Fruit fly (Drosophila melanogaster): ENCODE measurements around the gene fd3F.
A peak's percentile ranks its signal among the peaks of the same experiment; 100 is the strongest.

The fd3F gene

dm6 chrX:3774277-3774676 lies 27.8 kb upstream of the fd3F start (continued):
- TF ChIP-seq Drgx (GFP tag; IDR thresholded peaks at IDR 0.05) (peak; percentile 96), mam (GFP tag; optimal IDR thresholded peaks at IDR 0.05) (peak; percentile 97), HLH3B (GFP tag; IDR thresholded peaks at IDR 0.05) (peak; percentile 90), ci (GFP tag; IDR thresholded peaks at IDR 0.05) (peak; percentile 90), CG9797 (GFP tag; optimal IDR thresholded peaks at IDR 0.05) (no peak), H2.0 (GFP tag; IDR thresholded peaks at IDR 0.05) (peak; percentile 92), Mes4 (GFP tag; optimal IDR thresholded peaks at IDR 0.05) (peak; percentile 69), sc (optimal IDR thresholded peaks at IDR 0.05) (no peak), sc (GFP tag; optimal IDR thresholded peaks at IDR 0.05) (peak; percentile 34), CG10654 (GFP tag; optimal IDR thresholded peaks at IDR 0.05) (peak; percentile 77), Nf-YA (GFP tag; IDR thresholded peaks at IDR 0.05) (peak; percentile 61), oc (tag; optimal IDR thresholded peaks at IDR 0.05) (peak; percentile 67), CG5245 (GFP tag; optimal IDR thresholded peaks at IDR 0.05) (peak; percentile 76), dmrt99B (tag; optimal IDR thresholded peaks at IDR 0.05) (peak; percentile 93), lbe (GFP tag; optimal IDR thresholded peaks at IDR 0.05) (peak; percentile 73), knrl (GFP tag; IDR thresholded peaks at IDR 0.05; ENCODE audit: partially characterized antibody) (no peak), CG13775 (GFP tag; optimal IDR thresholded peaks at IDR 0.05) (peak; percentile 80), ttk (GFP tag; IDR thresholded peaks at IDR 0.05) (peak; percentile 87; the same call in 1 of the 2 replicates), lov (optimal IDR thresholded peaks at IDR 0.05) (no peak), lov (GFP tag; IDR thresholded peaks at IDR 0.05) (no peak), fd96Cb (tag; optimal IDR thresholded peaks at IDR 0.05) (peak; percentile 74), run (tag; optimal IDR thresholded peaks at IDR 0.05) (peak; percentile 76), Sry-β (GFP tag; optimal IDR thresholded peaks at IDR 0.05) (no peak), Asciz (GFP tag; optimal IDR thresholded peaks at IDR 0.05) (peak; percentile 78), salm (tag; optimal IDR thresholded peaks at IDR 0.05) (peak; percentile 68), zen (tag; optimal IDR thresholded peaks at IDR 0.05) (peak; percentile 83), trh (GFP tag; optimal IDR thresholded peaks at IDR 0.05) (peak; percentile 44), CG1792 (GFP tag; optimal IDR thresholded peaks at IDR 0.05) (peak; percentile 86), BEAF-32 (GFP tag; optimal IDR thresholded peaks at IDR 0.05) (no peak), Dbx (GFP tag; IDR thresholded peaks at IDR 0.05) (peak; percentile 96), CoRest (tag; optimal IDR thresholded peaks at IDR 0.05) (peak; percentile 93), z (GFP tag; IDR thresholded peaks at IDR 0.05) (no peak), CG31365 (tag; optimal IDR thresholded peaks at IDR 0.05) (peak; percentile 77), prd (optimal IDR thresholded peaks at IDR 0.05) (no peak), prd (GFP tag; IDR thresholded peaks at IDR 0.05) (peak; percentile 95), nerfin-2 (GFP tag; IDR thresholded peaks at IDR 0.05; ENCODE audit: partially characterized antibody) (no peak), jing (GFP tag; optimal IDR thresholded peaks at IDR 0.05) (peak; percentile 43), CG2202 (tag; optimal IDR thresholded peaks at IDR 0.05) (peak; percentile 49), CG11085 (GFP tag; IDR thresholded peaks at IDR 0.05) (peak; percentile 92), CG4404 (GFP tag; IDR thresholded peaks at IDR 0.05) (peak; percentile 83), CTCF (GFP tag; optimal IDR thresholded peaks at IDR 0.05) (peak; percentile 16), unc-4 (GFP tag; IDR thresholded peaks at IDR 0.05; ENCODE audit: partially characterized antibody) (no peak), pb (GFP tag; optimal IDR thresholded peaks at IDR 0.05) (peak; percentile 48), Xrp1 (GFP tag; IDR thresholded peaks at IDR 0.05) (peak; percentile 89), CG1529 (GFP tag; optimal IDR thresholded peaks at IDR 0.05) (peak; percentile 58), tio (GFP tag; optimal IDR thresholded peaks at IDR 0.05) (peak; percentile 84), CG6683 (GFP tag; optimal IDR thresholded peaks at IDR 0.05) (peak; percentile 82), tx (GFP tag; optimal IDR thresholded peaks at IDR 0.05) (peak; percentile 85), Hr51 (GFP tag; optimal IDR thresholded peaks at IDR 0.05) (peak; percentile 77 to 93), zf30C (GFP tag; optimal IDR thresholded peaks at IDR 0.05) (no peak), stc (GFP tag; IDR thresholded peaks at IDR 0.05) (peak; percentile 94), C15 (GFP tag; IDR thresholded peaks at IDR 0.05) (peak; percentile 83; the same call in 2 of the 3 replicates)

Measured in whole organism, embryonic.